Fruit fly (Drosophila melanogaster) whole organism, embryonic: ENCODE results near the gene CG16710.

ENCODE experiments used
- ATbp ChIP-seq: fragments of 200-800 bp; sonication (Bioruptor generic); optimal IDR thresholded peaks from 2 replicates; lab custom pipeline; 2017; ENCODE audit warnings: missing biosample characterization, mild to moderate bottlenecking, missing genetic modification characterization, missing genetic modification reagents
- Atf-2 ChIP-seq: fragments of 200-800 bp; sonication (Bioruptor generic); optimal IDR thresholded peaks from 2 replicates; lab custom pipeline; 2016; ENCODE audit warnings: missing biosample characterization, missing genetic modification characterization
- B-H1 ChIP-seq: fragments of 200-800 bp; sonication (Bioruptor generic); IDR thresholded peaks from 3 replicates; pipeline ENCODE4 v1.3.6; 2022; ENCODE audit warnings: missing biosample characterization, missing genetic modification characterization
- Bgb ChIP-seq: fragments of 200-800 bp; sonication (Bioruptor generic); IDR thresholded peaks from 2 replicates; pipeline ENCODE4 v1.3.6; 2022; ENCODE audit warnings: missing biosample characterization, missing genetic modification characterization; ENCODE audit not compliant: partially characterized antibody
- CG10366 ChIP-seq: fragments of 200-800 bp; sonication (Bioruptor generic); IDR thresholded peaks from 2 replicates; pipeline ENCODE4 v1.3.6; 2022; ENCODE audit warnings: missing biosample characterization, missing genetic modification characterization
- CG10979 ChIP-seq: fragments of 200-800 bp; sonication (Bioruptor generic); optimal IDR thresholded peaks from 2 replicates; lab custom pipeline; 2018; ENCODE audit warnings: missing biosample characterization, mild to moderate bottlenecking, missing genetic modification characterization, moderate library complexity
- CG11093 ChIP-seq: fragments of 200-800 bp; sonication (Bioruptor generic); IDR thresholded peaks from 3 replicates; pipeline ENCODE4 v1.3.6; 2022; ENCODE audit warnings: missing biosample characterization, missing genetic modification characterization
- CG11398 ChIP-seq: fragments of 200-800 bp; sonication (Bioruptor generic); optimal IDR thresholded peaks from 2 replicates; lab custom pipeline; 2016; ENCODE audit warnings: missing biosample characterization, missing genetic modification characterization
- CG12744 ChIP-seq: fragments of 200-800 bp; sonication (Bioruptor generic); optimal IDR thresholded peaks from 2 replicates; lab custom pipeline; 2016; ENCODE audit warnings: missing biosample characterization, missing genetic modification characterization
- CG13424 ChIP-seq: fragments of 200-800 bp; sonication (Bioruptor generic); optimal IDR thresholded peaks from 2 replicates; lab custom pipeline; 2019; ENCODE audit warnings: missing biosample characterization, mild to moderate bottlenecking, missing genetic modification characterization, moderate library complexity
- CG13775 ChIP-seq: fragments of 200-800 bp; sonication (Bioruptor generic); optimal IDR thresholded peaks from 3 replicates; lab custom pipeline; 2017; ENCODE audit warnings: missing biosample characterization, mild to moderate bottlenecking, missing genetic modification characterization
- CG15514 ChIP-seq: fragments of 200-800 bp; sonication (Bioruptor generic); optimal IDR thresholded peaks from 3 replicates; lab custom pipeline; 2017; ENCODE audit warnings: missing biosample characterization, missing genetic modification characterization, mild to moderate bottlenecking, moderate library complexity, missing genetic modification reagents
- CG1602 ChIP-seq: fragments of 200-800 bp; sonication (Bioruptor generic); optimal IDR thresholded peaks from 3 replicates; lab custom pipeline; 2016; ENCODE audit warnings: missing biosample characterization, missing genetic modification characterization
- CG18764 ChIP-seq: fragments of 200-800 bp; sonication (Bioruptor generic); optimal IDR thresholded peaks from 3 replicates; lab custom pipeline; 2016; ENCODE audit warnings: missing biosample characterization, missing genetic modification characterization
- CG30020 ChIP-seq: fragments of 200-800 bp; optimal IDR thresholded peaks from 2 replicates; lab custom pipeline; 2019; ENCODE audit warnings: missing biosample characterization, mild to moderate bottlenecking, missing genetic modification characterization, moderate library complexity
- CG3281 ChIP-seq: fragments of 200-800 bp; sonication (Bioruptor generic); optimal IDR thresholded peaks from 3 replicates; lab custom pipeline; 2017; ENCODE audit warnings: missing biosample characterization, mild to moderate bottlenecking, missing genetic modification characterization
- CG3995 ChIP-seq: fragments of 200-800 bp; sonication (Bioruptor generic); optimal IDR thresholded peaks from 3 replicates; lab custom pipeline; 2016; ENCODE audit warnings: missing biosample characterization, missing genetic modification characterization
- CG4854 ChIP-seq: fragments of 200-800 bp; sonication (Bioruptor generic); optimal IDR thresholded peaks from 2 replicates; lab custom pipeline; 2016; ENCODE audit warnings: missing biosample characterization, missing genetic modification characterization, inconsistent platforms
- CG6254 ChIP-seq: fragments of 200-800 bp; sonication (Bioruptor generic); optimal IDR thresholded peaks from 3 replicates; lab custom pipeline; 2017; ENCODE audit warnings: mild to moderate bottlenecking, missing biosample characterization, missing genetic modification reagents, missing genetic modification characterization
- CG6683 ChIP-seq: fragments of 200-800 bp; sonication (Bioruptor generic); optimal IDR thresholded peaks from 2 replicates; lab custom pipeline; 2017; ENCODE audit warnings: missing biosample characterization, mild to moderate bottlenecking, missing genetic modification characterization, missing genetic modification reagents
- CG6765 ChIP-seq: fragments of 200-800 bp; sonication (Bioruptor generic); optimal IDR thresholded peaks from 3 replicates; lab custom pipeline; 2017; ENCODE audit warnings: missing biosample characterization, mild to moderate bottlenecking, missing genetic modification characterization
- CG9437 ChIP-seq: fragments of 200-800 bp; sonication (Bioruptor generic); optimal IDR thresholded peaks from 2 replicates; lab custom pipeline; 2018; ENCODE audit warnings: missing biosample characterization, mild to moderate bottlenecking, missing genetic modification characterization
- Dip2 ChIP-seq: fragments of 200-800 bp; sonication (Bioruptor generic); IDR thresholded peaks from 2 replicates; pipeline ENCODE4 v1.3.6; 2022; ENCODE audit warnings: missing biosample characterization, missing genetic modification characterization
- Dref ChIP-seq: fragments of 200-800 bp; sonication (Bioruptor generic); IDR thresholded peaks from 2 replicates; pipeline ENCODE4 v1.3.6; 2022; ENCODE audit warnings: missing biosample characterization, missing genetic modification characterization
- E2f1 ChIP-seq: fragments of 200-800 bp; sonication (Bioruptor generic); IDR thresholded peaks from 2 replicates; pipeline ENCODE4 v1.3.6; 2022; ENCODE audit warnings: missing biosample characterization, missing genetic modification characterization
- E2f2 ChIP-seq: fragments of 200-800 bp; sonication (Bioruptor generic); IDR thresholded peaks from 2 replicates; pipeline ENCODE4 v1.3.6; 2022; ENCODE audit warnings: missing biosample characterization, missing genetic modification characterization
- Ets65A ChIP-seq: fragments of 200-800 bp; sonication (Bioruptor generic); peaks from one replicate; lab custom pipeline; 2016; ENCODE audit warnings: missing biosample characterization, missing genetic modification characterization
- Mes4 ChIP-seq: fragments of 200-800 bp; sonication (Bioruptor generic); optimal IDR thresholded peaks from 2 replicates; lab custom pipeline; 2016; ENCODE audit warnings: missing biosample characterization, missing genetic modification characterization
- Nf-YC ChIP-seq: fragments of 200-800 bp; optimal IDR thresholded peaks from 3 replicates; lab custom pipeline; 2019; ENCODE audit warnings: missing biosample characterization, mild to moderate bottlenecking, missing genetic modification characterization, moderate library complexity
- Six4 ChIP-seq: fragments of 200-800 bp; sonication (Bioruptor generic); optimal IDR thresholded peaks from 2 replicates; lab custom pipeline; 2016; ENCODE audit warnings: missing biosample characterization, missing genetic modification characterization
- Taf1 ChIP-seq: fragments of 200-800 bp; sonication (Bioruptor generic); IDR thresholded peaks from 2 replicates; pipeline ENCODE4 v1.3.6; 2022; ENCODE audit warnings: missing biosample characterization, missing genetic modification characterization
- dimm ChIP-seq: fragments of 200-800 bp; sonication (Bioruptor generic); IDR thresholded peaks from 2 replicates; pipeline ENCODE4 v1.3.6; 2022; ENCODE audit warnings: missing biosample characterization, missing genetic modification characterization
- dmrt99B ChIP-seq: fragments of 200-800 bp; sonication (Bioruptor generic); optimal IDR thresholded peaks from 2 replicates; lab custom pipeline; 2018; ENCODE audit warnings: missing biosample characterization, mild to moderate bottlenecking, missing genetic modification characterization, moderate library complexity
- esg ChIP-seq: fragments of 200-800 bp; sonication (Bioruptor generic); conservative IDR thresholded peaks from 2 replicates; pipeline ENCODE4 v1.3.6; 2022; ENCODE audit warnings: missing biosample characterization, missing genetic modification characterization
- gcm2 ChIP-seq: fragments of 200-800 bp; sonication (Bioruptor generic); optimal IDR thresholded peaks from 2 replicates; lab custom pipeline; 2016; ENCODE audit warnings: missing biosample characterization, missing genetic modification characterization
- gsb ChIP-seq: fragments of 200-800 bp; sonication (Bioruptor generic); IDR thresholded peaks from 2 replicates; pipeline ENCODE4 v1.3.6; 2022; ENCODE audit warnings: missing biosample characterization, missing genetic modification characterization
- hkb ChIP-seq, 2 experiments: fragments of 200-800 bp in 1 of 2; fragments of >200 bp in 1 of 2; sonication (Bioruptor generic) in 1 of 2; IDR thresholded peaks in 1 of 2; optimal IDR thresholded peaks in 1 of 2; 2 replicates each; pipeline versions ENCODE4 v1.3.6 to Lab custom; 2017 to 2022; ENCODE audit warnings: missing biosample characterization in 1 of 2, missing genetic modification characterization in 1 of 2
- inv ChIP-seq: fragments of 200-800 bp; sonication (Bioruptor generic); IDR thresholded peaks from 2 replicates; pipeline ENCODE4 v1.3.6; 2022; ENCODE audit warnings: missing biosample characterization, missing genetic modification characterization; ENCODE audit not compliant: partially characterized antibody
- kah ChIP-seq: fragments of 200-800 bp; sonication (Bioruptor generic); optimal IDR thresholded peaks from 2 replicates; lab custom pipeline; 2018; ENCODE audit warnings: missing biosample characterization, mild to moderate bottlenecking, missing genetic modification characterization
- kay ChIP-seq: fragments of 200-800 bp; sonication (Bioruptor generic); optimal IDR thresholded peaks from 2 replicates; lab custom pipeline; 2016; ENCODE audit warnings: missing biosample characterization, missing genetic modification characterization
- klu ChIP-seq: fragments of 200-800 bp; sonication (Bioruptor generic); IDR thresholded peaks from 2 replicates; pipeline ENCODE4 v1.3.6; 2022; ENCODE audit warnings: missing biosample characterization, missing genetic modification characterization
- prd ChIP-seq, 3 experiments: fragments of >200 bp in 2 of 3; fragments of 200-800 bp in 1 of 3; sonication (Bioruptor generic) in 1 of 3; optimal IDR thresholded peaks in 2 of 3; IDR thresholded peaks in 1 of 3; 2 replicates in 2 of 3; 3 replicates in 1 of 3; pipeline versions ENCODE4 v1.3.6 to Lab custom; 2017 to 2022; ENCODE audit warnings: missing biosample characterization in 1 of 3, missing genetic modification characterization in 1 of 3
- sens-2 ChIP-seq: fragments of 200-800 bp; sonication (Bioruptor generic); IDR thresholded peaks from 2 replicates; pipeline ENCODE4 v1.3.6; 2022; ENCODE audit warnings: missing biosample characterization, missing genetic modification characterization
- sima ChIP-seq: fragments of 200-800 bp; sonication (Bioruptor generic); optimal IDR thresholded peaks from 2 replicates; lab custom pipeline; 2016; ENCODE audit warnings: missing biosample characterization, missing genetic modification characterization
- toy ChIP-seq: fragments of 200-800 bp; sonication (Bioruptor generic); IDR thresholded peaks from 2 replicates; pipeline ENCODE4 v1.3.6; 2022; ENCODE audit warnings: missing biosample characterization, missing genetic modification characterization
- vnd ChIP-seq: fragments of 200-800 bp; sonication (Bioruptor generic); IDR thresholded peaks from 3 replicates; pipeline ENCODE4 v1.3.6; 2022; ENCODE audit warnings: missing biosample characterization, missing genetic modification characterization; ENCODE audit not compliant: partially characterized antibody
- wor ChIP-seq: fragments of 200-800 bp; sonication (Bioruptor generic); IDR thresholded peaks from 2 replicates; pipeline ENCODE4 v1.3.6; 2022; ENCODE audit warnings: missing biosample characterization, missing genetic modification characterization
- zen ChIP-seq: fragments of 200-800 bp; sonication (Bioruptor generic); optimal IDR thresholded peaks from 3 replicates; lab custom pipeline; 2018; ENCODE audit warnings: missing biosample characterization, mild to moderate bottlenecking, missing genetic modification characterization, moderate library complexity
- zen2 ChIP-seq: fragments of 200-800 bp; sonication (Bioruptor generic); IDR thresholded peaks from 3 replicates; pipeline ENCODE4 v1.3.6; 2022; ENCODE audit warnings: missing biosample characterization, missing genetic modification characterization; ENCODE audit not compliant: partially characterized antibody

The CG16710 gene

DNA sequence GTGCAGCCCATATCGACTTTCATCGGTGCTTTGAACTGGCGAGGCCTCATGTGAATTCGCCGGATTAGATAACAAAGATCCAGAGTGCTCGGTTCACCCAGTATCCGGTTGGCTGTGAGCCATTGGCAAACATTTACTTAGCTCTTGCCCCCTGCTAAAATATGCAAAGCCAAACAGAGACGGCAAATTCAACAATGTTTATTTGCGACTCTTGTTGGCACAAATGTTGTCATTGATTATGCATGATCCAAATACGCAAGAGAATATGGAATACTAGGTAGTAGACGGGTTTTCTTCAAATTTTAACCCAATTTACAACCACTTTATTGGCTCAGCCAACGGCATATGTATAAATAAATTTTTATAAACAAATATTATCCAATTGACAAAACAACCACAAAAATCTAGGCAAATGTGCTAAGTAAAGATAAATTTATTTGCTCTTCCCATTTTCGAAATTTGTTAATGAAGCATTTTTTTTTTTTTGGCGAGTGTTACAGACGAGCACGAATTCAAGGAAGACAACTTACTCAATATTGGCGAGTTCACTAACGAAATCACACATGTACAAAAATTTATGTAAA lies 29.7 kb upstream of the CG16710 start (continued):
- TF ChIP-seq gsb (peak; percentile 73), CG11398 (GFP tag; lab: Kevin White, UChicago) (peak; percentile 14), CG3281 (GFP tag; lab: Kevin White, UChicago) (peak; percentile 88), dimm (GFP tag; lab: Robert Waterston, UW) (no peak), hkb (optimal IDR thresholded peaks at IDR 0.05; lab: Kevin White, UChicago) (no peak), hkb (GFP tag; IDR thresholded peaks at IDR 0.05; lab: Robert Waterston, UW) (peak; percentile 71), kay (no peak), Dip2 (no peak), CG12744 (GFP tag; lab: Kevin White, UChicago) (peak; percentile 25), dmrt99B (tag; lab: Kevin White, UChicago) (peak; percentile 40), Ets65A (peak; percentile 66), CG6254 (GFP tag; lab: Kevin White, UChicago) (no peak), Nf-YC (tag; lab: Kevin White, UChicago) (peak; percentile 34), Six4 (GFP tag; lab: Kevin White, UChicago) (no peak), CG6765 (peak; percentile 86), Mes4 (peak; percentile 2), zen (tag; lab: Kevin White, UChicago) (no peak), zen2 (GFP tag; lab: Robert Waterston, UW) (no peak), CG1602 (GFP tag; lab: Kevin White, UChicago) (peak; percentile 1), CG13424 (tag; lab: Kevin White, UChicago) (peak; percentile 18), ATbp (GFP tag; lab: Kevin White, UChicago) (peak; percentile 33), CG18764 (GFP tag; lab: Kevin White, UChicago) (peak; percentile 37), Dref (GFP tag; lab: Robert Waterston, UW) (no peak), Atf-2 (GFP tag; lab: Kevin White, UChicago) (no peak), toy (GFP tag; lab: Robert Waterston, UW) (no peak), prd (optimal IDR thresholded peaks at IDR 0.05; lab: Kevin White, UChicago) (no peak), prd (GFP tag; IDR thresholded peaks at IDR 0.05; lab: Robert Waterston, UW) (no peak; the same call in 2 of the 3 replicates), Bgb (GFP tag; lab: Robert Waterston, UW) (no peak), E2f1 (peak; percentile 25; the same call in 1 of the 2 replicates), B-H1 (peak; percentile 20; the same call in 1 of the 3 replicates), vnd (GFP tag; lab: Robert Waterston, UW) (no peak), CG9437 (GFP tag; lab: Kevin White, UChicago) (peak; percentile 19), CG10366 (GFP tag; lab: Robert Waterston, UW) (peak; percentile 36; the same call in 1 of the 2 replicates), Taf1 (peak; percentile 14; the same call in 1 of the 2 replicates), klu (no peak), inv (no peak), CG30020 (tag; lab: Kevin White, UChicago) (no peak), sima (GFP tag; lab: Kevin White, UChicago) (no peak), CG10979 (no peak), sens-2 (0 out of 2 replicates have a peak, but pooled peaks have one; percentile 16), CG11093 (GFP tag; lab: Robert Waterston, UW) (no peak), CG6683 (GFP tag; lab: Kevin White, UChicago) (peak; percentile 69), kah (GFP tag; lab: Kevin White, UChicago) (no peak), CG4854 (GFP tag; lab: Kevin White, UChicago) (peak; percentile 64), E2f2 (GFP tag; lab: Robert Waterston, UW) (peak; percentile 39), CG3995 (GFP tag; lab: Kevin White, UChicago) (peak; percentile 60), gcm2 (GFP tag; lab: Kevin White, UChicago) (peak; percentile 27), esg (GFP tag; lab: Robert Waterston, UW) (no peak), CG13775 (GFP tag; lab: Kevin White, UChicago) (peak; percentile 48), wor (GFP tag; lab: Robert Waterston, UW) (no peak), CG15514 (GFP tag; lab: Kevin White, UChicago) (peak; percentile 83)
